Worm (Caenorhabditis elegans): Measurements from ENCODE around the gene C27D6.12.

The C27D6.12 gene

ce11 chrII:5182451-5182850 is 4.6 kb upstream of the C27D6.12 start:
- TF ChIP-seq rbr-2 (tag; optimal IDR thresholded peaks at IDR 0.05) (peak; percentile 49), F10B5.3 (tag; optimal IDR thresholded peaks at IDR 0.05) (no peak), unc-62 (GFP tag; optimal IDR thresholded peaks at IDR 0.05 in 1 of 2) (peak in 1 of 2 experiments; percentile 67), unc-62 (tag; optimal IDR thresholded peaks at IDR 0.05) (no peak), madf-9 (GFP tag; conservative IDR thresholded peaks at IDR 0.05) (peak; percentile 55; the same call in 1 of the 2 replicates), lsy-2 (tag; optimal IDR thresholded peaks at IDR 0.05) (peak; percentile 54 to 74), saeg-2 (GFP tag; IDR thresholded peaks at IDR 0.05) (0 out of 2 replicates have a peak, but pooled peaks have one; percentile 24), nhr-48 (tag; optimal IDR thresholded peaks at IDR 0.05) (peak; percentile 82), Y5F2A.4 (GFP tag; optimal IDR thresholded peaks at IDR 0.05) (no peak), zfp-3 (GFP tag; conservative IDR thresholded peaks at IDR 0.05) (0 out of 2 replicates have a peak, but pooled peaks have one; percentile 34), daf-8 (GFP tag; IDR thresholded peaks at IDR 0.05) (no peak), mxl-3 (GFP tag; optimal IDR thresholded peaks at IDR 0.05) (peak; percentile 94), ces-1 (GFP tag; optimal IDR thresholded peaks at IDR 0.05) (no peak), zip-11 (GFP tag; IDR thresholded peaks at IDR 0.05) (no peak), nhr-28 (tag; optimal IDR thresholded peaks at IDR 0.05) (peak; percentile 81), tra-1 (GFP tag; IDR thresholded peaks at IDR 0.05) (peak; percentile 83), aha-1 (tag) (peak; percentile 98), T26A8.4 (GFP tag; IDR thresholded peaks at IDR 0.05) (peak; percentile 63), ztf-7 (tag; optimal IDR thresholded peaks at IDR 0.05) (peak; percentile 5), ama-1 (optimal IDR thresholded peaks at IDR 0.05) (peak; percentile 7), cey-2 (tag; optimal IDR thresholded peaks at IDR 0.05; ENCODE audit: borderline replicate concordance, insufficient read depth) (no peak), mes-2 (tag; optimal IDR thresholded peaks at IDR 0.05; ENCODE audit: poor library complexity, severe bottlenecking) (peak; percentile 15), spr-1 (tag; optimal IDR thresholded peaks at IDR 0.05) (peak; percentile 62), ZK337.2 (GFP tag; IDR thresholded peaks at IDR 0.05) (no peak), pqm-1 (tag; optimal IDR thresholded peaks at IDR 0.05) (peak; percentile 57), mep-1 (tag; optimal IDR thresholded peaks at IDR 0.05) (peak; percentile 65), hlh-11 (tag; optimal IDR thresholded peaks at IDR 0.05) (peak; percentile 95), lin-39 (tag; optimal IDR thresholded peaks at IDR 0.05) (no peak), mdl-1 (tag; optimal IDR thresholded peaks at IDR 0.05) (peak; percentile 53 to 79), gei-8 (GFP tag; optimal IDR thresholded peaks at IDR 0.05) (peak; percentile 28), dmd-6 (GFP tag; IDR thresholded peaks at IDR 0.05) (peak; percentile 97), nhr-10 (tag; optimal IDR thresholded peaks at IDR 0.05) (peak; percentile 20), lin-1 (GFP tag; IDR thresholded peaks at IDR 0.05) (peak; percentile 71; the same call in 1 of the 2 replicates), hmg-1.1 (GFP tag; IDR thresholded peaks at IDR 0.05) (peak; percentile 67), ceh-20 (GFP tag; IDR thresholded peaks at IDR 0.05) (peak; percentile 80; the same call in 1 of the 2 replicates), lin-38 (GFP tag; IDR thresholded peaks at IDR 0.05) (peak; percentile 54), nhr-102 (tag; optimal IDR thresholded peaks at IDR 0.05) (peak; percentile 68), lin-15B (tag; optimal IDR thresholded peaks at IDR 0.05) (no peak), nhr-11 (tag; optimal IDR thresholded peaks at IDR 0.05) (peak; percentile 58), dve-1 (tag; optimal IDR thresholded peaks at IDR 0.05; ENCODE audit: insufficient read depth) (peak; percentile 78), hif-1 (tag; optimal IDR thresholded peaks at IDR 0.05) (peak in 1 of 2 experiments; percentile 65), arid-1 (GFP tag; conservative IDR thresholded peaks at IDR 0.05) (no peak), nhr-6 (tag; optimal IDR thresholded peaks at IDR 0.05) (peak; percentile 42), daf-16 (GFP tag; optimal IDR thresholded peaks at IDR 0.05) (peak in 1 of 2 experiments; percentile 65), daf-16 (tag; optimal IDR thresholded peaks at IDR 0.05) (peak; percentile 87), mdt-29 (GFP tag; IDR thresholded peaks at IDR 0.05) (peak; percentile 53; the same call in 1 of the 2 replicates), set-16 (GFP tag; IDR thresholded peaks at IDR 0.05) (peak; percentile 29; the same call in 1 of the 2 replicates), ztf-11 (tag; optimal IDR thresholded peaks at IDR 0.05) (no peak), T20F7.1 (GFP tag; optimal IDR thresholded peaks at IDR 0.05) (peak; percentile 65), mxl-2 (GFP tag; conservative IDR thresholded peaks at IDR 0.05) (peak; percentile 57; the same call in 1 of the 2 replicates), nhr-77 (tag; optimal IDR thresholded peaks at IDR 0.05) (peak; percentile 61)

All from whole organism, L4 larva.